Worm (Caenorhabditis elegans) whole organism, L1 larva: Measurements from ENCODE around the gene ric-7.
A peak's percentile ranks its signal among the peaks of the same experiment; 100 is the strongest.

ENCODE experiments used
- aha-1 ChIP-seq: fragments of 150-350 bp; optimal IDR thresholded peaks from 2 replicates; lab custom pipeline; 2014; ENCODE audit warnings: missing biosample characterization, missing genetic modification characterization
- blmp-1 ChIP-seq: fragments of 150-350 bp; optimal IDR thresholded peaks from 2 replicates; lab custom pipeline; 2014; ENCODE audit warnings: missing biosample characterization, missing genetic modification characterization
- ceh-63 ChIP-seq: fragments of 200-800 bp; sonication (Bioruptor generic); optimal IDR thresholded peaks from 2 replicates; lab custom pipeline; 2018; ENCODE audit warnings: mild to moderate bottlenecking, missing genetic modification characterization, missing compliant biosample characterization
- ceh-8 ChIP-seq: fragments of 200-800 bp; sonication (Bioruptor generic); optimal IDR thresholded peaks from 2 replicates; lab custom pipeline; 2018; ENCODE audit warnings: mild to moderate bottlenecking, missing genetic modification characterization, moderate library complexity, missing compliant biosample characterization
- ceh-82 ChIP-seq, 3 experiments: fragments of 150-350 bp in 1 of 3; sonication (generic microtip) in 2 of 3; optimal IDR thresholded peaks; 2 replicates each; lab custom pipeline; 2014 to 2017; ENCODE audit warnings: missing biosample characterization in 3 of 3, missing genetic modification characterization in 3 of 3
- dsc-1 ChIP-seq: sonication (generic microtip); optimal IDR thresholded peaks from 2 replicates; lab custom pipeline; 2016; ENCODE audit warnings: mild to moderate bottlenecking, missing genetic modification characterization, missing compliant biosample characterization
- efl-1 ChIP-seq, 4 experiments: fragments of 150-350 bp; optimal IDR thresholded peaks in 3 of 4; peaks in 1 of 4; 1 replicate in 1 of 4; 2 replicates in 3 of 4; lab custom pipeline; 2014; ENCODE audit warnings: missing biosample characterization in 2 of 4, missing genetic modification characterization in 2 of 4, missing genetic modification reagents in 2 of 4
- efl-3 ChIP-seq: fragments of 200-800 bp; sonication (Bioruptor generic); optimal IDR thresholded peaks from 2 replicates; lab custom pipeline; 2018; ENCODE audit warnings: mild to moderate bottlenecking, missing genetic modification characterization, missing compliant biosample characterization
- elt-2 ChIP-seq: sonication (generic microtip); optimal IDR thresholded peaks from 2 replicates; lab custom pipeline; 2016; ENCODE audit warnings: missing genetic modification characterization, mild to moderate bottlenecking, inconsistent platforms, missing compliant biosample characterization, missing genetic modification reagents
- fkh-10 ChIP-seq: sonication (generic microtip); optimal IDR thresholded peaks from 2 replicates; lab custom pipeline; 2017; ENCODE audit warnings: missing biosample characterization, missing genetic modification reagents, missing genetic modification characterization
- fkh-8 ChIP-seq: sonication (generic microtip); optimal IDR thresholded peaks from 2 replicates; lab custom pipeline; 2016; ENCODE audit warnings: mild to moderate bottlenecking, missing genetic modification characterization, missing compliant biosample characterization
- grh-1 ChIP-seq: fragments of 200-800 bp; sonication (Bioruptor generic); IDR thresholded peaks from 2 replicates; pipeline ENCODE4 v1.3.6; 2022; ENCODE audit warnings: missing genetic modification reagents, missing genetic modification characterization, missing compliant biosample characterization
- hlh-17 ChIP-seq: fragments of 200-800 bp; sonication (Bioruptor generic); optimal IDR thresholded peaks from 2 replicates; lab custom pipeline; 2018; ENCODE audit warnings: missing genetic modification characterization, mild to moderate bottlenecking, missing compliant biosample characterization, moderate library complexity, borderline replicate concordance
- hlh-4 ChIP-seq: sonication (generic microtip); optimal IDR thresholded peaks from 2 replicates; lab custom pipeline; 2016; ENCODE audit warnings: mild to moderate bottlenecking, missing genetic modification characterization, missing compliant biosample characterization
- irx-1 ChIP-seq: sonication (generic microtip); optimal IDR thresholded peaks from 2 replicates; lab custom pipeline; 2016; ENCODE audit warnings: missing genetic modification characterization, missing compliant biosample characterization
- isw-1 ChIP-seq: fragments of 200-800 bp; sonication (Bioruptor generic); IDR thresholded peaks from 2 replicates; pipeline ENCODE4 v1.3.6; 2022; ENCODE audit warnings: missing genetic modification characterization, missing compliant biosample characterization
- lin-14 ChIP-seq: fragments of 200-800 bp; sonication (Bioruptor generic); optimal IDR thresholded peaks from 2 replicates; lab custom pipeline; 2018; ENCODE audit warnings: mild to moderate bottlenecking, missing genetic modification characterization, moderate library complexity, missing compliant biosample characterization
- lir-3 ChIP-seq: sonication (generic microtip); optimal IDR thresholded peaks from 2 replicates; lab custom pipeline; 2016; ENCODE audit warnings: mild to moderate bottlenecking, missing genetic modification characterization, moderate library complexity, missing compliant biosample characterization; ENCODE audit not compliant: poor library complexity
- nhr-11 ChIP-seq: fragments of 150-350 bp; optimal IDR thresholded peaks from 2 replicates; lab custom pipeline; 2014; ENCODE audit warnings: missing biosample characterization, missing genetic modification characterization
- nhr-12 ChIP-seq: sonication (generic microtip); optimal IDR thresholded peaks from 2 replicates; lab custom pipeline; 2017; ENCODE audit warnings: missing biosample characterization, missing genetic modification characterization
- nhr-20 ChIP-seq: sonication (generic microtip); optimal IDR thresholded peaks from 2 replicates; lab custom pipeline; 2016; ENCODE audit warnings: mild to moderate bottlenecking, missing genetic modification characterization, missing compliant biosample characterization
- nhr-47 ChIP-seq: sonication (generic microtip); optimal IDR thresholded peaks from 2 replicates; lab custom pipeline; 2016; ENCODE audit warnings: mild to moderate bottlenecking, missing genetic modification characterization, moderate library complexity, missing compliant biosample characterization
- nhr-71 ChIP-seq: sonication (generic microtip); optimal IDR thresholded peaks from 2 replicates; lab custom pipeline; 2016; ENCODE audit warnings: mild to moderate bottlenecking, missing genetic modification characterization, moderate library complexity, missing compliant biosample characterization
- pax-3 ChIP-seq: fragments of 200-800 bp; sonication (Bioruptor generic); optimal IDR thresholded peaks from 2 replicates; lab custom pipeline; 2018; ENCODE audit warnings: mild to moderate bottlenecking, missing genetic modification characterization, moderate library complexity, missing compliant biosample characterization
- pqm-1 ChIP-seq: sonication (generic microtip); optimal IDR thresholded peaks from 3 replicates; lab custom pipeline; 2017; ENCODE audit warnings: missing biosample characterization, missing genetic modification characterization
- skn-1 ChIP-seq: fragments of 150-350 bp; optimal IDR thresholded peaks from 2 replicates; lab custom pipeline; 2014; ENCODE audit warnings: missing biosample characterization, missing genetic modification characterization
- sox-4 ChIP-seq: sonication (generic microtip); optimal IDR thresholded peaks from 2 replicates; lab custom pipeline; 2016; ENCODE audit warnings: missing genetic modification characterization, missing compliant biosample characterization
- sptf-1 ChIP-seq: fragments of 150-350 bp; optimal IDR thresholded peaks from 2 replicates; lab custom pipeline; 2014; ENCODE audit warnings: missing biosample characterization, missing genetic modification characterization
- unc-30 ChIP-seq: sonication (generic microtip); optimal IDR thresholded peaks from 2 replicates; lab custom pipeline; 2017; ENCODE audit warnings: missing biosample characterization, missing genetic modification characterization
- unc-62 ChIP-seq: fragments of 150-350 bp; optimal IDR thresholded peaks from 2 replicates; lab custom pipeline; 2014; ENCODE audit warnings: missing biosample characterization, missing genetic modification reagents, missing genetic modification characterization
- ztf-4 ChIP-seq: fragments of 150-350 bp; optimal IDR thresholded peaks from 2 replicates; lab custom pipeline; 2014; ENCODE audit warnings: missing biosample characterization, missing genetic modification characterization

The ric-7 gene

ce11 chrV:14002402-14002801, 3.3 kb downstream of the ric-7 start (continued):
- TF ChIP-seq hlh-17 (no peak), efl-3 (no peak), ztf-4 (tag; lab: Kevin White, UChicago) (no peak), ceh-63 (GFP tag; lab: Kevin White, UChicago) (no peak)

DNA sequence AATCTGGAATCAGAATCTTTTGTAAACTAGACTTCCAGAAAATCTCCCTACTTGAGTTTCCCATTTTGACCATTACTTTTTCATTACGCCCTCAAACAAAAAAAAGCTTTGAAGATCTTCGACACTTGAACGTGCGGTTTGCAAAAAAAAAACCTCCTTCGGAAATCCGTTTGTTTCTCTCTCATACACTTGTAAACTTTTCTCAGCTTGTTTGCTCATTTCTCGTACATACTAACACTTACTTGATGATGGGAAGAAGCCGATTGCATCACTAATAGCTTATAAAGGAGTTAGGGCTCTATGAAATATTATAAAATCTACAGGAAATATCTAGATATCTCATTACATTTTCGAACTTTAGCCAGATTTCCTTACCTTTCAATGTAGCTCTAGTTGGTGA, 3.8 kb downstream of the ric-7 start:
- TF ChIP-seq fkh-10 (GFP tag; lab: Kevin White, UChicago) (peak; percentile 18), efl-1 (optimal IDR thresholded peaks at IDR 0.05; lab: Kevin White, UChicago) (no peak), efl-1 (GFP tag; optimal IDR thresholded peaks at IDR 0.05 in 1 of 2; lab: Kevin White, UChicago) (peak in 1 of 2 experiments; percentile 56), ceh-82 (tag; optimal IDR thresholded peaks at IDR 0.05; lab: Kevin White, UChicago) (peak in 1 of 3 experiments; percentile 1), lin-14 (GFP tag; lab: Kevin White, UChicago) (peak; percentile 22), unc-62 (no peak), hlh-17 (no peak)

- TF ChIP-seq nhr-47, result peak; percentile 47
- TF ChIP-seq nhr-12, result no peak
- peak; percentile 12 for TF ChIP-seq nhr-71 (tag; lab: Kevin White, UChicago)
- TF ChIP-seq fkh-8, result peak; percentile 37
- peak; percentile 86 for TF ChIP-seq pax-3
- TF ChIP-seq skn-1 (tag; lab: Kevin White, UChicago), result no peak
- TF ChIP-seq sox-4, result peak; percentile 19
- TF ChIP-seq dsc-1, result peak; percentile 59
Observed at ce11 chrV:13993478-13993877, 12.2 kb downstream of the ric-7 start.

- TF ChIP-seq fkh-10 (GFP tag; lab: Kevin White, UChicago) (no peak), ceh-8 (GFP tag; lab: Kevin White, UChicago) (no peak), dsc-1 (peak; percentile 66), pqm-1 (tag; lab: Kevin White, UChicago) (no peak), blmp-1 (no peak), pax-3 (peak; percentile 66), unc-30 (tag; lab: Kevin White, UChicago) (no peak), nhr-47 (peak; percentile 40), sptf-1 (tag; lab: Kevin White, UChicago) (no peak), fkh-8 (peak; percentile 33), efl-1 (optimal IDR thresholded peaks at IDR 0.05; lab: Kevin White, UChicago) (no peak), efl-1 (GFP tag; optimal IDR thresholded peaks at IDR 0.05 in 1 of 2; lab: Kevin White, UChicago) (no peak), nhr-71 (tag; lab: Kevin White, UChicago) (peak; percentile 23)
Observed at ce11 chrV:13992485-13992884, 13.2 kb downstream of the ric-7 start, which contains the start of gene droe-4. droe-4 (plus strand) TSS chrV:13992656.

- TF ChIP-seq elt-2 (peak; percentile 38), blmp-1 (no peak)
Observed at ce11 chrV:13986823-13987222, 18.9 kb downstream of the ric-7 start.

ce11 chrV:13984828-13985227, 20.9 kb downstream of the ric-7 start, which contains the start of gene end-1:
end-1 (plus strand) TSS chrV:13985128.
- no peak for TF ChIP-seq irx-1 (tag; lab: Kevin White, UChicago)
- TF ChIP-seq unc-62, result no peak
- TF ChIP-seq nhr-20 (tag; lab: Kevin White, UChicago), result no peak
- TF ChIP-seq nhr-11 (tag; lab: Kevin White, UChicago), result no peak
- no peak for TF ChIP-seq isw-1 (GFP tag; lab: Robert Waterston, UW)
- no peak for TF ChIP-seq grh-1 (GFP tag; lab: Robert Waterston, UW)
- TF ChIP-seq aha-1 (tag; lab: Kevin White, UChicago), result no peak
- no peak for TF ChIP-seq lir-3 (tag; lab: Kevin White, UChicago)
- no peak for TF ChIP-seq ceh-63 (GFP tag; lab: Kevin White, UChicago)
- TF ChIP-seq ceh-82 (tag; optimal IDR thresholded peaks at IDR 0.05; lab: Kevin White, UChicago), result no peak
- no peak for TF ChIP-seq hlh-4
